Worm (Caenorhabditis elegans) whole organism, early embryonic: ENCODE data around the gene C16C8.9.
A peak's percentile ranks its signal among the peaks of the same experiment; 100 is the strongest.
"Not testable (repeated sequence)": the region's sequence is repeated elsewhere in the genome, so short reads cannot be mapped to it uniquely, and the experiment has no call there.

Experiments
- B0310.2 ChIP-seq: sonication (generic microtip); optimal IDR thresholded peaks from 2 replicates; lab custom pipeline; 2016; ENCODE audit warnings: mild to moderate bottlenecking, missing genetic modification characterization, missing compliant biosample characterization
- F13C5.2 ChIP-seq: sonication (generic microtip); optimal IDR thresholded peaks from 2 replicates; lab custom pipeline; 2017; ENCODE audit warnings: mild to moderate bottlenecking, missing genetic modification characterization, inconsistent platforms, missing compliant biosample characterization
- aly-1 ChIP-seq: sonication (generic microtip); optimal IDR thresholded peaks from 2 replicates; lab custom pipeline; 2016; ENCODE audit warnings: missing genetic modification characterization, missing compliant biosample characterization
- ama-1 ChIP-seq: fragments of 150-350 bp; optimal IDR thresholded peaks from 2 replicates; lab custom pipeline; 2014
- ceh-13 ChIP-seq: fragments of 200-800 bp; sonication (Bioruptor generic); optimal IDR thresholded peaks from 2 replicates; lab custom pipeline; 2018; ENCODE audit warnings: mild to moderate bottlenecking, missing genetic modification characterization, missing compliant biosample characterization
- ceh-36 ChIP-seq: sonication (generic microtip); optimal IDR thresholded peaks from 2 replicates; lab custom pipeline; 2016; ENCODE audit warnings: missing genetic modification characterization, inconsistent platforms, missing compliant biosample characterization
- ets-7 ChIP-seq: sonication (generic microtip); optimal IDR thresholded peaks from 2 replicates; lab custom pipeline; 2016; ENCODE audit warnings: missing genotype, missing genetic modification characterization, missing compliant biosample characterization
- flt-1 ChIP-seq: fragments of 200-800 bp; sonication (Bioruptor generic); IDR thresholded peaks from 2 replicates; pipeline ENCODE4 v1.3.6; 2022; ENCODE audit warnings: missing genetic modification characterization, missing compliant biosample characterization
- hmbx-1 ChIP-seq: sonication (generic microtip); optimal IDR thresholded peaks from 2 replicates; lab custom pipeline; 2016; ENCODE audit warnings: mild to moderate bottlenecking, missing genetic modification characterization, missing compliant biosample characterization
- hmg-4 ChIP-seq: fragments of 200-800 bp; sonication (Bioruptor generic); optimal IDR thresholded peaks from 2 replicates; lab custom pipeline; 2018; ENCODE audit warnings: mild to moderate bottlenecking, missing genetic modification characterization, missing compliant biosample characterization
- hnd-1 ChIP-seq: sonication (generic microtip); optimal IDR thresholded peaks from 2 replicates; lab custom pipeline; 2016; ENCODE audit warnings: missing genetic modification characterization, missing compliant biosample characterization
- pes-1 ChIP-seq: fragments of 200-800 bp; sonication (Bioruptor generic); IDR thresholded peaks from 2 replicates; pipeline ENCODE4 v1.3.6; 2022; ENCODE audit warnings: missing genetic modification reagents, missing genetic modification characterization, missing compliant biosample characterization
- scrt-1 ChIP-seq: fragments of 200-800 bp; sonication (Bioruptor generic); IDR thresholded peaks from 2 replicates; pipeline ENCODE4 v1.3.6; 2022; ENCODE audit warnings: missing genetic modification characterization, missing compliant biosample characterization
- sea-1 ChIP-seq: fragments of 200-800 bp; sonication (Bioruptor generic); conservative IDR thresholded peaks from 2 replicates; pipeline ENCODE4 v1.3.6; 2022; ENCODE audit warnings: missing genetic modification characterization, missing compliant biosample characterization
- tbx-11 ChIP-seq: fragments of 200-800 bp; sonication (Bioruptor generic); IDR thresholded peaks from 2 replicates; pipeline ENCODE4 v1.3.6; 2022; ENCODE audit warnings: missing genetic modification characterization, missing compliant biosample characterization
- tbx-37 ChIP-seq: fragments of 200-800 bp; sonication (Bioruptor generic); conservative IDR thresholded peaks from 2 replicates; pipeline ENCODE4 v1.3.6; 2022; ENCODE audit warnings: missing genetic modification reagents, missing genetic modification characterization, missing compliant biosample characterization
- tra-4 ChIP-seq: sonication (generic microtip); optimal IDR thresholded peaks from 2 replicates; lab custom pipeline; 2017; ENCODE audit warnings: missing genetic modification characterization, missing compliant biosample characterization

C16C8.9 gene

ce11 chrII:3490797-3491196 lies 27.8 kb upstream of the C16C8.9 start, which contains the start of gene fbxb-112:
TSS of gene fbxb-112 (plus strand) at chrII:3491097.
- not testable (repeated sequence) for TF ChIP-seq ceh-36 (tag; lab: Kevin White, UChicago); F13C5.2 (tag; lab: Kevin White, UChicago); sea-1 (GFP tag; lab: Robert Waterston, UW)

- TF ChIP-seq pes-1 (GFP tag; lab: Robert Waterston, UW) (peak; percentile 61; the same call in 1 of the 2 replicates), F13C5.2 (tag; lab: Kevin White, UChicago) (no peak), ceh-36 (tag; lab: Kevin White, UChicago) (no peak), tbx-37 (peak; percentile 68), ama-1 (lab: Kevin White, UChicago) (no peak), scrt-1 (no peak), sea-1 (GFP tag; lab: Robert Waterston, UW) (0 out of 2 replicates have a peak, but pooled peaks have one; percentile 6), flt-1 (0 out of 2 replicates have a peak, but pooled peaks have one; percentile 17)
These were observed 19.2 kb upstream of the C16C8.9 start, which contains the start of gene smu-2 for ce11 chrII:3482231-3482630. TSS of gene smu-2 (plus strand) at chrII:3482408.

DNA sequence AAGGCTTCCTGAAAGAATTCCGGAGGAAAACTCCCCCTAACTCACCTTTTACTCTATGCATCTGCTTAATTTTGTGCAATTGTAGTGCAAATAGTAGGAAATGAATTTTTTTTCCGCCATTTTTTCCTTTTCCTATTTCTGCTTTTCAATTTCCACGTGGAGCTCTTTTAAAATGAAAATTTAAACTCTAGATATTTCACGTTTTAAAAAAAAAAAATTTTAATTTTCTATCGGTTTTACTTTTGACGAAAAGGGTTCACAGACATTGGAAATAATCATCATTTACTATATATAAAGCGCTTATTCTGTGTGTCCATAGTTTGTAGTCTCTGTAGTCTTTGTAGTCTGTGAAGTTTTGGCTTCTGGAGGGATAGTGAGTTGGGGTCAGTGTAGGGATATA lies 18.6 kb upstream of the C16C8.9 start, which contains the start of gene Y49F6B.8:
Gene Y49F6B.8, minus strand, starts transcription at position 101 of the 400 bp plus-strand sequence.
- TF ChIP-seq ets-7 (tag; lab: Kevin White, UChicago) (no peak), hmbx-1 (tag; lab: Kevin White, UChicago) (no peak), tra-4 (tag; lab: Kevin White, UChicago) (no peak), tbx-37 (no peak), hmg-4 (GFP tag; lab: Kevin White, UChicago) (no peak), ama-1 (lab: Kevin White, UChicago) (no peak), scrt-1 (no peak), F13C5.2 (tag; lab: Kevin White, UChicago) (no peak), aly-1 (tag; lab: Kevin White, UChicago) (no peak), B0310.2 (tag; lab: Kevin White, UChicago) (no peak), flt-1 (no peak), hnd-1 (tag; lab: Kevin White, UChicago) (no peak), pes-1 (GFP tag; lab: Robert Waterston, UW) (no peak)

- TF ChIP-seq hmg-4 (GFP tag; lab: Kevin White, UChicago) = no peak
- no peak for TF ChIP-seq flt-1
- TF ChIP-seq hmbx-1 (tag; lab: Kevin White, UChicago) = no peak
- TF ChIP-seq hnd-1 (tag; lab: Kevin White, UChicago) = no peak
- TF ChIP-seq B0310.2 (tag; lab: Kevin White, UChicago) = no peak
- TF ChIP-seq ceh-13 (GFP tag; lab: Kevin White, UChicago) = no peak
- no peak for TF ChIP-seq tra-4 (tag; lab: Kevin White, UChicago)
- no peak for TF ChIP-seq tbx-11 (GFP tag; lab: Robert Waterston, UW)
These were observed 14.2 kb upstream of the C16C8.9 start, which contains the start of gene fbxb-104 for ce11 chrII:3477171-3477570. TSS of gene fbxb-104 (minus strand) at chrII:3477271.

ce11 chrII:3476536-3476935 lies 13.5 kb upstream of the C16C8.9 start:
- no peak for TF ChIP-seq hmg-4 (GFP tag; lab: Kevin White, UChicago)
- no peak for TF ChIP-seq tbx-11 (GFP tag; lab: Robert Waterston, UW)
- TF ChIP-seq ceh-36 (tag; lab: Kevin White, UChicago) = peak; percentile 71
- no peak for TF ChIP-seq ama-1 (lab: Kevin White, UChicago)

DNA sequence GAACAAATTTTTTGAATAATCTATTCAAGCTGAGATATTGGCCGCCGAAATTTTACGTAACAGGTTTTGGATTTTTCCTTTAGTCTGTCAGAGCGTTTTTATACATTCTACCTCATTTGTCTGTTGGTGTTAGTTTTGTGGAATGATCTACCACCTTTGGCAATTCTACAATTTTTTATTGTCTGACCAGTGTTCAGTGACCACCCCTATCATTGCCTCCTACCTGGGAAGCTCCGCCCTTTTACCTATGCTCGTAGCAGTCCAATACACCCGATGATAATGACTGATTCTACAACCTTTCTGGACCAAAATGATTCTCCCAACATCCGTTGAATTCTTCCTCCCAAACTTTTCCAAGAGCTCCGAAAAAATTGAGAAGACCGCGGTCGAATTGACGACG lies 10.7 kb upstream of the C16C8.9 start, which contains the start of gene sdz-32:
Gene sdz-32, plus strand, starts transcription at position 301 of the 400 bp plus-strand sequence.
- TF ChIP-seq F13C5.2 (tag; lab: Kevin White, UChicago) (no peak), aly-1 (tag; lab: Kevin White, UChicago) (no peak), tbx-11 (GFP tag; lab: Robert Waterston, UW) (no peak), ama-1 (lab: Kevin White, UChicago) (no peak), hmbx-1 (tag; lab: Kevin White, UChicago) (no peak), hnd-1 (tag; lab: Kevin White, UChicago) (no peak), sea-1 (GFP tag; lab: Robert Waterston, UW) (no peak), ceh-13 (GFP tag; lab: Kevin White, UChicago) (no peak), B0310.2 (tag; lab: Kevin White, UChicago) (no peak), pes-1 (GFP tag; lab: Robert Waterston, UW) (no peak), flt-1 (no peak), ets-7 (tag; lab: Kevin White, UChicago) (no peak), ceh-36 (tag; lab: Kevin White, UChicago) (no peak), tbx-37 (no peak), hmg-4 (GFP tag; lab: Kevin White, UChicago) (no peak), tra-4 (tag; lab: Kevin White, UChicago) (no peak), scrt-1 (no peak)

ce11 chrII:3472817-3473216 lies 9.8 kb upstream of the C16C8.9 start, which contains the start of gene Y49F6B.6:
TSS of gene Y49F6B.6 (plus strand) at chrII:3473117.
- TF ChIP-seq hmbx-1 (tag; lab: Kevin White, UChicago) (no peak), scrt-1 (no peak), F13C5.2 (tag; lab: Kevin White, UChicago) (no peak)

DNA sequence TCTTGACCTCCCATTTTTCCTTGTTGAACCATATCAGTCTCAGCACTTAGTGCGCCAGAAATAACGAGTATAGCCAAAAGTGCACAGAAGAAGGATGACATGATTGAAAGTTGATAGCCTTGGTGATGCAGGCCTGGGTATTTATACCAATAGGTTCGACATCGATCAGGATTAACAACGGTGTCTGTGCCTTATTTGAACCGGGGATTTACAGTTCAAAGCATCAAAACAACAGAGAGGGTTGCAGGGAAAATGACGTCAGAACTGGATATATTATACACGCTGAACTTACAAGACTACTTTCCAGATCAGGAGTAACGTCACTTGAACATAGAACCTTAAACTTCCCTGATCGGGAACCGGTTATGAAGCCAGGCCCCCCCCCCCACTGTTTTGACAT lies 9.3 kb upstream of the C16C8.9 start, which contains the start of gene Y49F6B.12:
Gene Y49F6B.12, minus strand, starts transcription at position 101 of the 400 bp plus-strand sequence.
- TF ChIP-seq ama-1 (lab: Kevin White, UChicago) (no peak), F13C5.2 (tag; lab: Kevin White, UChicago) (no peak), sea-1 (GFP tag; lab: Robert Waterston, UW) (no peak), pes-1 (GFP tag; lab: Robert Waterston, UW) (no peak), flt-1 (no peak), B0310.2 (tag; lab: Kevin White, UChicago) (no peak), aly-1 (tag; lab: Kevin White, UChicago) (no peak)
